Worm (Caenorhabditis elegans) whole organism, midembryonic: ENCODE measurements around the gene Y49F6C.8.

Experiments used
- T22C8.4 ChIP-seq: fragments of 200-800 bp; sonication (Bioruptor generic); IDR thresholded peaks from 2 replicates; pipeline ENCODE4 v1.3.6; 2022; ENCODE audit warnings: missing genetic modification characterization, missing compliant biosample characterization
- cog-1 ChIP-seq: sonication (generic microtip); optimal IDR thresholded peaks from 2 replicates; lab custom pipeline; 2016; ENCODE audit warnings: missing genetic modification characterization, missing compliant biosample characterization
- flt-1 ChIP-seq: fragments of 200-800 bp; sonication (Bioruptor generic); IDR thresholded peaks from 2 replicates; pipeline ENCODE4 v1.3.6; 2022; ENCODE audit warnings: missing genetic modification characterization, missing compliant biosample characterization
- klf-2 ChIP-seq: fragments of 200-800 bp; sonication (Bioruptor generic); conservative IDR thresholded peaks from 2 replicates; pipeline ENCODE4 v1.3.6; 2022; ENCODE audit warnings: missing genetic modification reagents, missing genetic modification characterization, missing compliant biosample characterization
- med-1 ChIP-seq: sonication (generic microtip); optimal IDR thresholded peaks from 2 replicates; lab custom pipeline; 2017; ENCODE audit warnings: missing genetic modification characterization, mild to moderate bottlenecking, missing compliant biosample characterization, antibody characterized with exemption, missing genetic modification reagents; ENCODE audit not compliant: insufficient read depth
- ref-1 ChIP-seq: fragments of 200-800 bp; sonication (Bioruptor generic); conservative IDR thresholded peaks from 2 replicates; pipeline ENCODE4 v1.3.6; 2022; ENCODE audit warnings: missing genetic modification reagents, missing genetic modification characterization, missing compliant biosample characterization
- tab-1 ChIP-seq: fragments of 200-800 bp; sonication (Bioruptor generic); IDR thresholded peaks from 2 replicates; pipeline ENCODE4 v1.3.6; 2022; ENCODE audit warnings: missing genetic modification characterization, missing compliant biosample characterization
- ztf-23 ChIP-seq: fragments of 200-800 bp; sonication (Bioruptor generic); IDR thresholded peaks from 2 replicates; pipeline ENCODE4 v1.3.6; 2022; ENCODE audit warnings: missing genetic modification reagents, missing genetic modification characterization, missing compliant biosample characterization
- ztf-29 ChIP-seq: fragments of 200-800 bp; sonication (Bioruptor generic); IDR thresholded peaks from 2 replicates; pipeline ENCODE4 v1.3.6; 2022; ENCODE audit warnings: missing genetic modification reagents, missing genetic modification characterization, missing compliant biosample characterization

- TF ChIP-seq ztf-29 (GFP tag; lab: Robert Waterston, UW) (no peak), ztf-23 (GFP tag; lab: Robert Waterston, UW) (no peak), flt-1 (GFP tag; lab: Robert Waterston, UW) (no peak), klf-2 (GFP tag; lab: Robert Waterston, UW) (no peak), cog-1 (no peak), ref-1 (GFP tag; lab: Robert Waterston, UW) (no peak), T22C8.4 (GFP tag; lab: Robert Waterston, UW) (no peak), med-1 (no peak), tab-1 (GFP tag; lab: Robert Waterston, UW) (no peak)
Observed at ce11 chrII:3368097-3368496, 1.8 kb downstream of the Y49F6C.8 start, which contains the start of gene Y49F6C.7.
